Fruit fly (Drosophila melanogaster) whole organism, adult: ENCODE data around the gene CG17826.

Experiments
- CG1620 ChIP-seq: fragments of 200-800 bp; sonication (Bioruptor generic); optimal IDR thresholded peaks from 2 replicates; lab custom pipeline; 2016; ENCODE audit warnings: missing biosample characterization, missing genetic modification characterization
- CG5204 ChIP-seq: fragments of 200-800 bp; sonication (Bioruptor generic); optimal IDR thresholded peaks from 2 replicates; lab custom pipeline; 2016; ENCODE audit warnings: missing biosample characterization, missing genetic modification characterization
- CG7045 ChIP-seq: fragments of 200-800 bp; sonication (Bioruptor generic); optimal IDR thresholded peaks from 2 replicates; lab custom pipeline; 2017; ENCODE audit warnings: missing biosample characterization, mild to moderate bottlenecking, missing genetic modification characterization
- CG7101 ChIP-seq: fragments of 200-800 bp; sonication (Bioruptor generic); optimal IDR thresholded peaks from 2 replicates; lab custom pipeline; 2018; ENCODE audit warnings: missing biosample characterization, mild to moderate bottlenecking, missing genetic modification characterization, moderate library complexity
- Clk ChIP-seq: fragments of 200-800 bp; sonication (Bioruptor generic); optimal IDR thresholded peaks from 2 replicates; lab custom pipeline; 2017; ENCODE audit warnings: missing biosample characterization, missing genetic modification characterization
- Hr96 ChIP-seq: fragments of 200-800 bp; sonication (Bioruptor generic); optimal IDR thresholded peaks from 2 replicates; lab custom pipeline; 2016; ENCODE audit warnings: missing biosample characterization, missing genetic modification characterization
- Mnt ChIP-seq: fragments of 200-800 bp; sonication (Bioruptor generic); optimal IDR thresholded peaks from 2 replicates; lab custom pipeline; 2016; ENCODE audit warnings: missing biosample characterization, mild to moderate bottlenecking, missing genetic modification characterization
- kay ChIP-seq: fragments of 200-800 bp; sonication (Bioruptor generic); peaks from one replicate; lab custom pipeline; 2016; ENCODE audit warnings: missing biosample characterization, missing genetic modification characterization, borderline replicate concordance
- ovo ChIP-seq: fragments of 200-800 bp; sonication (Bioruptor generic); optimal IDR thresholded peaks from 2 replicates; lab custom pipeline; 2016; ENCODE audit warnings: missing biosample characterization, missing genetic modification characterization
- pad ChIP-seq: fragments of 200-800 bp; sonication (Bioruptor generic); optimal IDR thresholded peaks from 3 replicates; lab custom pipeline; 2017; ENCODE audit warnings: missing biosample characterization, missing genetic modification characterization, mild to moderate bottlenecking, moderate library complexity, missing genetic modification reagents
- tj ChIP-seq: fragments of 200-800 bp; sonication (Bioruptor generic); optimal IDR thresholded peaks from 3 replicates; lab custom pipeline; 2017; ENCODE audit warnings: missing biosample characterization, mild to moderate bottlenecking, missing genetic modification characterization, moderate library complexity

dm6 chr3L:11974605-11975004 lies 25.0 kb downstream of the CG17826 start, which contains the start of gene CG14125:
- TF ChIP-seq kay (GFP tag; lab: Kevin White, UChicago): no peak
- TF ChIP-seq tj (GFP tag; lab: Kevin White, UChicago): no peak
- TF ChIP-seq Clk (GFP tag; lab: Kevin White, UChicago): no peak
- TF ChIP-seq pad (GFP tag; lab: Kevin White, UChicago): no peak
- no peak for TF ChIP-seq CG1620 (GFP tag; lab: Kevin White, UChicago)
- no peak for TF ChIP-seq CG7045
- no peak for TF ChIP-seq Hr96 (GFP tag; lab: Kevin White, UChicago)
- TF ChIP-seq CG5204 (GFP tag; lab: Kevin White, UChicago): no peak
- no peak for TF ChIP-seq CG7101
- TF ChIP-seq Mnt (GFP tag; lab: Kevin White, UChicago): no peak
- no peak for TF ChIP-seq ovo (GFP tag; lab: Kevin White, UChicago)
